Worm (Caenorhabditis elegans): Measurements from ENCODE around the gene hoe-1.
A peak's percentile ranks its signal among the peaks of the same experiment; 100 is the strongest.

Gene hoe-1

ce11 chrIV:4712376-4712775 is 31.7 kb downstream of the hoe-1 start, which contains the start of gene yars-2 (continued):
- TF ChIP-seq mef-2 (tag; optimal IDR thresholded peaks at IDR 0.05), result no peak
- no peak for TF ChIP-seq fkh-4 (tag; optimal IDR thresholded peaks at IDR 0.05; ENCODE audit: borderline replicate concordance)
- TF ChIP-seq C04F5.9 (tag; optimal IDR thresholded peaks at IDR 0.05), result no peak
- peak; percentile 20 for TF ChIP-seq tbx-2 (tag; optimal IDR thresholded peaks at IDR 0.05)
- no peak for TF ChIP-seq nhr-11 (tag; optimal IDR thresholded peaks at IDR 0.05)
- TF ChIP-seq mdl-1 (tag; optimal IDR thresholded peaks at IDR 0.05), result no peak
- TF ChIP-seq swsn-7 (tag; optimal IDR thresholded peaks at IDR 0.05), result no peak
- TF ChIP-seq ces-1 (GFP tag; optimal IDR thresholded peaks at IDR 0.05), result no peak
- no peak for TF ChIP-seq sptf-1 (tag; optimal IDR thresholded peaks at IDR 0.05)
- no peak for TF ChIP-seq nhr-12 (tag; optimal IDR thresholded peaks at IDR 0.05)
- TF ChIP-seq nhr-90 (tag; optimal IDR thresholded peaks at IDR 0.05; ENCODE audit: poor library complexity), result peak; percentile 18
- TF ChIP-seq unc-98 (GFP tag; IDR thresholded peaks at IDR 0.05), result no peak
- TF ChIP-seq F16B12.6 (tag; optimal IDR thresholded peaks at IDR 0.05), result no peak
- no peak for TF ChIP-seq unc-130 (tag; optimal IDR thresholded peaks at IDR 0.05)
- no peak for TF ChIP-seq nhr-77 (tag; optimal IDR thresholded peaks at IDR 0.05)
- TF ChIP-seq ama-1 (optimal IDR thresholded peaks at IDR 0.05), result no peak
- no peak for TF ChIP-seq lin-15B (tag; optimal IDR thresholded peaks at IDR 0.05)
- TF ChIP-seq aly-2 (tag; optimal IDR thresholded peaks at IDR 0.05), result no peak
- TF ChIP-seq aha-1 (tag; optimal IDR thresholded peaks at IDR 0.05), result no peak
- TF ChIP-seq lsy-2 (tag; optimal IDR thresholded peaks at IDR 0.05), result peak; percentile 20 to 48
- TF ChIP-seq grh-1 (GFP tag; IDR thresholded peaks at IDR 0.05), result no peak
- TF ChIP-seq fkh-8 (tag; optimal IDR thresholded peaks at IDR 0.05), result no peak
- peak; percentile 71 for TF ChIP-seq ceh-90 (tag; optimal IDR thresholded peaks at IDR 0.05)
- TF ChIP-seq fkh-10 (GFP tag; optimal IDR thresholded peaks at IDR 0.05), result no peak
- no peak for TF ChIP-seq skn-1 (tag; optimal IDR thresholded peaks at IDR 0.05)
- TF ChIP-seq sox-4 (tag; optimal IDR thresholded peaks at IDR 0.05), result no peak
- TF ChIP-seq lir-3 (tag; optimal IDR thresholded peaks at IDR 0.05; ENCODE audit: poor library complexity), result peak; percentile 52
- no peak for TF ChIP-seq zag-1 (tag; optimal IDR thresholded peaks at IDR 0.05)
- TF ChIP-seq nhr-76 (tag; optimal IDR thresholded peaks at IDR 0.05), result no peak
- TF ChIP-seq nhr-47 (tag; optimal IDR thresholded peaks at IDR 0.05), result peak; percentile 42
- no peak for TF ChIP-seq ceh-8 (GFP tag; optimal IDR thresholded peaks at IDR 0.05)
- no peak for TF ChIP-seq elt-2 (tag; optimal IDR thresholded peaks at IDR 0.05)
- no peak for TF ChIP-seq ceh-82 (tag; optimal IDR thresholded peaks at IDR 0.05)
- no peak for TF ChIP-seq unc-30 (tag; optimal IDR thresholded peaks at IDR 0.05)
- no peak for TF ChIP-seq hpl-2 (GFP tag; optimal IDR thresholded peaks at IDR 0.05)

ce11 chrIV:4710459-4710858 is 33.6 kb downstream of the hoe-1 start, which contains the start of gene cif-1:
Gene cif-1 (minus strand): TSS chrIV:4710755.
- TF ChIP-seq efl-1 (optimal IDR thresholded peaks at IDR 0.05) (no peak), efl-1 (GFP tag; optimal IDR thresholded peaks at IDR 0.05 in 1 of 2) (peak in 1 of 2 experiments; percentile 67), hlh-4 (tag; optimal IDR thresholded peaks at IDR 0.05) (no peak)

- TF ChIP-seq pqm-1 (tag; optimal IDR thresholded peaks at IDR 0.05) (no peak), skn-1 (tag; optimal IDR thresholded peaks at IDR 0.05) (no peak), lin-15B (tag; optimal IDR thresholded peaks at IDR 0.05) (no peak), tlp-1 (tag; optimal IDR thresholded peaks at IDR 0.05) (no peak), nhr-84 (tag; optimal IDR thresholded peaks at IDR 0.05) (no peak), fkh-8 (tag; optimal IDR thresholded peaks at IDR 0.05) (no peak), nhr-19 (GFP tag; conservative IDR thresholded peaks at IDR 0.05) (no peak), blmp-1 (tag; optimal IDR thresholded peaks at IDR 0.05) (no peak)
These were observed 38.1 kb downstream of the hoe-1 start for ce11 chrIV:4705922-4706321.
